Fruit fly (Drosophila melanogaster) whole organism, adult: ENCODE results near the gene CG16798.
A peak's percentile ranks its signal among the peaks of the same experiment; 100 is the strongest.

ENCODE experiments used
- CG11617 ChIP-seq: fragments of 200-800 bp; sonication (Bioruptor generic); optimal IDR thresholded peaks from 2 replicates; lab custom pipeline; 2017; ENCODE audit warnings: mild to moderate bottlenecking, missing biosample characterization, missing genetic modification reagents, missing genetic modification characterization
- CG12768 ChIP-seq: fragments of 200-800 bp; sonication (Bioruptor generic); optimal IDR thresholded peaks from 2 replicates; lab custom pipeline; 2017; ENCODE audit warnings: missing biosample characterization, missing genetic modification characterization, mild to moderate bottlenecking, moderate library complexity, missing genetic modification reagents
- CG14711 ChIP-seq: fragments of 200-800 bp; sonication (Bioruptor generic); optimal IDR thresholded peaks from 2 replicates; lab custom pipeline; 2018; ENCODE audit warnings: missing biosample characterization, mild to moderate bottlenecking, missing genetic modification characterization, moderate library complexity
- CG1620 ChIP-seq: fragments of 200-800 bp; sonication (Bioruptor generic); optimal IDR thresholded peaks from 2 replicates; lab custom pipeline; 2016; ENCODE audit warnings: missing biosample characterization, missing genetic modification characterization
- CG33017 ChIP-seq: fragments of 200-800 bp; sonication (Bioruptor generic); optimal IDR thresholded peaks from 2 replicates; lab custom pipeline; 2018; ENCODE audit warnings: missing biosample characterization, mild to moderate bottlenecking, missing genetic modification characterization, moderate library complexity
- CG5204 ChIP-seq: fragments of 200-800 bp; sonication (Bioruptor generic); optimal IDR thresholded peaks from 2 replicates; lab custom pipeline; 2016; ENCODE audit warnings: missing biosample characterization, missing genetic modification characterization
- CG7045 ChIP-seq: fragments of 200-800 bp; sonication (Bioruptor generic); optimal IDR thresholded peaks from 2 replicates; lab custom pipeline; 2017; ENCODE audit warnings: missing biosample characterization, mild to moderate bottlenecking, missing genetic modification characterization
- CG7101 ChIP-seq: fragments of 200-800 bp; sonication (Bioruptor generic); optimal IDR thresholded peaks from 2 replicates; lab custom pipeline; 2018; ENCODE audit warnings: missing biosample characterization, mild to moderate bottlenecking, missing genetic modification characterization, moderate library complexity
- Clk ChIP-seq: fragments of 200-800 bp; sonication (Bioruptor generic); optimal IDR thresholded peaks from 2 replicates; lab custom pipeline; 2017; ENCODE audit warnings: missing biosample characterization, missing genetic modification characterization
- Crg-1 ChIP-seq: fragments of 200-800 bp; sonication (Bioruptor generic); optimal IDR thresholded peaks from 2 replicates; lab custom pipeline; 2016; ENCODE audit warnings: missing biosample characterization, missing genetic modification characterization
- Hr96 ChIP-seq: fragments of 200-800 bp; sonication (Bioruptor generic); optimal IDR thresholded peaks from 2 replicates; lab custom pipeline; 2016; ENCODE audit warnings: missing biosample characterization, missing genetic modification characterization
- Mnt ChIP-seq: fragments of 200-800 bp; sonication (Bioruptor generic); optimal IDR thresholded peaks from 2 replicates; lab custom pipeline; 2016; ENCODE audit warnings: missing biosample characterization, mild to moderate bottlenecking, missing genetic modification characterization
- bab1 ChIP-seq: fragments of 200-800 bp; sonication (Bioruptor generic); optimal IDR thresholded peaks from 3 replicates; lab custom pipeline; 2019; ENCODE audit warnings: missing biosample characterization, mild to moderate bottlenecking, missing genetic modification characterization, moderate library complexity
- cic ChIP-seq: fragments of 200-800 bp; sonication (Bioruptor generic); optimal IDR thresholded peaks from 2 replicates; lab custom pipeline; 2017; ENCODE audit warnings: missing biosample characterization, mild to moderate bottlenecking, missing genetic modification characterization, moderate library complexity
- cnc ChIP-seq, 2 experiments: fragments of >200 bp; optimal IDR thresholded peaks; 2 replicates each; lab custom pipeline; 2017
- kay ChIP-seq: fragments of 200-800 bp; sonication (Bioruptor generic); peaks from one replicate; lab custom pipeline; 2016; ENCODE audit warnings: missing biosample characterization, missing genetic modification characterization, borderline replicate concordance
- ovo ChIP-seq: fragments of 200-800 bp; sonication (Bioruptor generic); optimal IDR thresholded peaks from 2 replicates; lab custom pipeline; 2016; ENCODE audit warnings: missing biosample characterization, missing genetic modification characterization
- pad ChIP-seq: fragments of 200-800 bp; sonication (Bioruptor generic); optimal IDR thresholded peaks from 3 replicates; lab custom pipeline; 2017; ENCODE audit warnings: missing biosample characterization, missing genetic modification characterization, mild to moderate bottlenecking, moderate library complexity, missing genetic modification reagents
- tj ChIP-seq: fragments of 200-800 bp; sonication (Bioruptor generic); optimal IDR thresholded peaks from 3 replicates; lab custom pipeline; 2017; ENCODE audit warnings: missing biosample characterization, mild to moderate bottlenecking, missing genetic modification characterization, moderate library complexity
- toe ChIP-seq: fragments of 200-800 bp; sonication (Bioruptor generic); optimal IDR thresholded peaks from 2 replicates; lab custom pipeline; 2016; ENCODE audit warnings: missing biosample characterization, missing genetic modification characterization

Gene CG16798

dm6 chr2L:20382141-20382815, at the start of gene CG16798:
TSS of gene CG16798 (minus strand) at chr2L:20382356.
- TF ChIP-seq CG7101 (tag; lab: Kevin White, UChicago) (no peak), Clk (GFP tag; lab: Kevin White, UChicago) (no peak), tj (GFP tag; lab: Kevin White, UChicago) (peak; percentile 18)

DNA sequence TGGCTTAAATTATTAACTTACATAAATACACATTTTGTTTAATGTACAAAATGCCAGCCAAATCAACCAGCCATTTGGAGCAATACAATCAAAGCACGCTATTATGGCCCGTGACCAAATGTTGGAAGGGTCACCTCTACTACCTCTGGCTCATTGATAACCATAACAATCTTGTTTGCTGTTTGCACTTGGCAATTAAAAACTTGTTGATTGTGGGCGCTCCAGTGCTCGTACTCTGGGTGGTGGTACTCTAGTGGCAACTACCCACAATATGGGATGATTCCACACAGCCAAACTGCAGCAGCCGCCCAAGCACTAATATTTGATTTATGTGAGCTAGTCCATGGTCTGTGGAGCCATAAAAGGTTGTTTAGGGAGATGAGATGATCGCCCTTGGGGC, 49.1 kb upstream of the CG16798 start:
- peak; percentile 30 for TF ChIP-seq CG11617 (GFP tag; lab: Kevin White, UChicago)
- peak; percentile 66 for TF ChIP-seq cic (GFP tag; lab: Kevin White, UChicago)
- TF ChIP-seq Crg-1 = peak; percentile 41
- TF ChIP-seq ovo = no peak
- TF ChIP-seq CG7045 (GFP tag; lab: Kevin White, UChicago) = peak; percentile 40

dm6 chr2L:20429458-20429857, 47.3 kb upstream of the CG16798 start:
- TF ChIP-seq kay (peak; percentile 68), CG1620 (GFP tag; lab: Kevin White, UChicago) (no peak), CG14711 (no peak)

- TF ChIP-seq bab1 (peak; percentile 62), ovo (no peak), Crg-1 (no peak), CG7101 (tag; lab: Kevin White, UChicago) (peak; percentile 47), CG1620 (GFP tag; lab: Kevin White, UChicago) (no peak), CG7045 (GFP tag; lab: Kevin White, UChicago) (peak; percentile 26), Clk (GFP tag; lab: Kevin White, UChicago) (no peak), toe (no peak), kay (no peak), cic (GFP tag; lab: Kevin White, UChicago) (peak; percentile 61), Hr96 (GFP tag; lab: Kevin White, UChicago) (no peak), CG33017 (tag; lab: Kevin White, UChicago) (peak; percentile 7), CG11617 (GFP tag; lab: Kevin White, UChicago) (peak; percentile 59), cnc (optimal IDR thresholded peaks at IDR 0.05; lab: Kevin White, UChicago) (no peak), Mnt (peak; percentile 72), pad (GFP tag; lab: Kevin White, UChicago) (peak; percentile 26), CG14711 (no peak), CG5204 (GFP tag; lab: Kevin White, UChicago) (no peak), tj (GFP tag; lab: Kevin White, UChicago) (peak; percentile 23), CG12768 (GFP tag; lab: Kevin White, UChicago) (no peak)
Measured at dm6 chr2L:20428756-20429408, 46.7 kb upstream of the CG16798 start.

DNA sequence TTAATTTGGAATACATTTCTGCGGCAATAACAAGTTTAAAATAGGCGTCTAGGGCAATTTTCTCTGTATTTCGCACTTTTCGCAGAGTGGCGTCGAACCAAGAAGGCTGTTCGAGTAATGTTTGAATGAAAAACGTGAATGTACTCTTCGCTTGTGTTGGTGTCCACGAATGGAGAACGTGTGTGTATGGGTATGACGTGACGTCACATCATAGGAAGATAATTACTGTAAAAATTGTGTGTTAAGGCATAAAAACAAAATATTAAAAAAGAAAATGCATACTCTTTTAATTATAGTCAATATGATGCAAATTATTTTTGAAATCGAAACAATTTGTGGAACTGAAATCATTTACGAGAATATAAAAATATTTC, 46.2 kb upstream of the CG16798 start:
- no peak for TF ChIP-seq Mnt
- TF ChIP-seq CG7045 (GFP tag; lab: Kevin White, UChicago) = no peak
- TF ChIP-seq Crg-1 = no peak

- TF ChIP-seq Mnt = no peak
Measured at dm6 chr2L:20427401-20427800, 45.2 kb upstream of the CG16798 start.

- TF ChIP-seq kay (no peak), CG12768 (GFP tag; lab: Kevin White, UChicago) (no peak), Hr96 (GFP tag; lab: Kevin White, UChicago) (no peak), cic (GFP tag; lab: Kevin White, UChicago) (peak; percentile 14), ovo (no peak), tj (GFP tag; lab: Kevin White, UChicago) (no peak), CG1620 (GFP tag; lab: Kevin White, UChicago) (no peak)
Measured at dm6 chr2L:20425854-20426396, 43.8 kb upstream of the CG16798 start, which contains the start of gene CG31688. TSS of gene CG31688 (plus strand) at chr2L:20426199.

dm6 chr2L:20424560-20424959, 42.4 kb upstream of the CG16798 start, which contains the start of gene CG15130:
TSS of gene CG15130 (minus strand) at chr2L:20424660.
- TF ChIP-seq Crg-1 (no peak), Hr96 (GFP tag; lab: Kevin White, UChicago) (no peak), CG5204 (GFP tag; lab: Kevin White, UChicago) (no peak), pad (GFP tag; lab: Kevin White, UChicago) (no peak), toe (no peak), kay (no peak), Mnt (no peak), CG12768 (GFP tag; lab: Kevin White, UChicago) (no peak), CG11617 (GFP tag; lab: Kevin White, UChicago) (no peak)
